Worm (Caenorhabditis elegans): ENCODE measurements around the gene rpl-16.

Gene rpl-16

DNA sequence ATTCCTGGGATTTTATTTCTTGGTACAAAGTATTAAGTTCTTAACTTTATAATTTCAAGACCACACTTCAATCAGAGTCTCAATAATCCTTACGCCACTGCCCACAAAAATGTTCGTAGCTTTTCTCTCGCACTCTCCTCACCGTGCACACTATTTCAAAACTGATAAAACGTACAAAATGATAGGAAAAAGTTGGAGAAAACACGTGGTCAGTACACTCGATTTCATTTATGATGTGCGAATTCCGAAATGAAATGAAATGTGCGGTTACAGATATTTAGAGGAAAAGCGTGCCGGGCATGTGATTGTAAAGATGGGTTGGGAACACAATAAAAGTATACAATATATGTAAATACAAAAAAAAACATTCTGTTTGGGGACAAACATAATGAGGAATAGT lies 17.0 kb upstream of the rpl-16 start:
- no peak for TF ChIP-seq nhr-77 (tag; optimal IDR thresholded peaks at IDR 0.05)
- no peak for TF ChIP-seq ztf-11 (tag; optimal IDR thresholded peaks at IDR 0.05)
- peak; percentile 95 for TF ChIP-seq pqm-1 (tag; optimal IDR thresholded peaks at IDR 0.05)
- no peak for TF ChIP-seq elt-1 (tag; optimal IDR thresholded peaks at IDR 0.05)
- TF ChIP-seq jun-1 (tag; optimal IDR thresholded peaks at IDR 0.05): peak; percentile 7
- TF ChIP-seq nhr-25 (tag; optimal IDR thresholded peaks at IDR 0.05): no peak
- no peak for TF ChIP-seq sea-2 (GFP tag; optimal IDR thresholded peaks at IDR 0.05)
- TF ChIP-seq mdl-1 (tag; optimal IDR thresholded peaks at IDR 0.05): no peak
- TF ChIP-seq pha-4 (tag; optimal IDR thresholded peaks at IDR 0.05): peak; percentile 51
- TF ChIP-seq nhr-67 (tag; optimal IDR thresholded peaks at IDR 0.05): no peak
- peak; percentile 87 for TF ChIP-seq elt-2 (tag; optimal IDR thresholded peaks at IDR 0.05)

DNA sequence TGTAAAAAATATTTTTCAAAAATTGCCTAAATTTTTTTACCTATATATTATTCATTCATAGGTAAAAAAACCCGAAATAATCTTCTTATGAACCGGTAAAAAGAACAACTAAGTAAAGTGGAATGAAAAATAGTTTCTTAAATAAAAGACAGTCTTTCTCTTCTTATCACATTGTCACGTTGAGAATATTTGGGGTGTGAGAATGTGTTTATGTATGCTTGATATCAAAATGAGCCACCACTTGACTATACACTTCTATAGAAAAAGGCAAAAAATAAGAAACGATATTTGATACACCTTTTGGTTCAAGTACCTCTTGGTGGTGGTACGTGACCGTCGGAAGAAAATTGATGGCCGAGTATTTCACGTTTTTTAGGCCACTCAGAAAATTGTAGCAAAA lies 16.1 kb upstream of the rpl-16 start, which contains the start of gene hmit-1.3:
hmit-1.3 (minus strand) TSS at position 103 of the 400 bp plus-strand sequence.
- TF ChIP-seq pqm-1 (tag; optimal IDR thresholded peaks at IDR 0.05): peak; percentile 58
- peak; percentile 58 for TF ChIP-seq elt-2 (tag; optimal IDR thresholded peaks at IDR 0.05)
- TF ChIP-seq egl-5 (tag; optimal IDR thresholded peaks at IDR 0.05): no peak
- peak; percentile 13 for TF ChIP-seq pha-4 (tag; optimal IDR thresholded peaks at IDR 0.05)

DNA sequence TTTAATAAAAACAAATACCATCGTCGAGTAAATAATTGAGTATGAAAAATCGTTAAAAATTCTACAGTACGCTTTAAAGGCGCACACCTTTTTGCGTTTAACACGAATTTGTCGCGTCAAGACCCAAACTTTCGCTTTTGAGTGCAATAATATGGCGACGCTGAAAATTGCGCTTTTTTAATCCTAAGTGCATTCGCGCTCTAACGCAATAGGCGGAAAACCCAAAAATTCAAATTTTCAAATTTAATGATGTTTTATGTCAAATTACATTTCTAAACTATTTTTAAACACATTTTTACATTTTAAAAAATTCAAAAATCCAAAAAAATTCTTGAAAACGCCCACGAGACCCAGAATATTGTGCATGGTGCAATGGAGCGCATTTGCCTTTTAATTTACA lies 8.4 kb upstream of the rpl-16 start:
- TF ChIP-seq aly-2 (tag; optimal IDR thresholded peaks at IDR 0.05) (no peak), nhr-76 (tag; optimal IDR thresholded peaks at IDR 0.05) (no peak), mdl-1 (tag; optimal IDR thresholded peaks at IDR 0.05) (no peak), R02D3.7 (tag; optimal IDR thresholded peaks at IDR 0.05) (no peak), elt-2 (tag; optimal IDR thresholded peaks at IDR 0.05) (no peak), daf-12 (tag; optimal IDR thresholded peaks at IDR 0.05) (no peak), elt-1 (tag; optimal IDR thresholded peaks at IDR 0.05) (no peak), egl-5 (tag; optimal IDR thresholded peaks at IDR 0.05) (no peak), ceh-16 (tag; optimal IDR thresholded peaks at IDR 0.05) (no peak), unc-39 (tag; optimal IDR thresholded peaks at IDR 0.05) (no peak), hmg-11 (tag; optimal IDR thresholded peaks at IDR 0.05) (no peak)

DNA sequence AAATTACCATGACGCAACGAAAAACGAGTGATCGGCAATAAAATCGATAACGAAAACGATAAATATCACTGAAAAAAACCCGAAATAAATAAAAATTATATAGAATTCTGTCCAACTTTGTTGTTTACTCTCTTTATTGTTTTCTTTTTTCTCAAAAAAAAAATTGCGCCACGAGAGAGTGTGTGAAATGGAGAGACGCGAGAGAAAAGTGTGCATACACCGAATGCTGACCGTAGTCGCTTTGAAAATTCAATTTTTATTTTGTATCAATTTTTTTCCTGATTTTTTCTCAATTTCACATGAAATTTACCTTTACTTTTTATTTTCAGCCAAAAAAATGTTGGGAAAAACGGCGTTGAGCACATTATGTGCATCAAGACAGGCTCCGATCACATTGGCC lies 6.5 kb upstream of the rpl-16 start, which contains the start of the genes M01F1.4 and mrpl-35:
M01F1.4 (minus strand) TSS at position 126 of the 400 bp plus-strand sequence.
mrpl-35 (plus strand) TSS at position 330 of the 400 bp plus-strand sequence.
- TF ChIP-seq unc-39 (tag; optimal IDR thresholded peaks at IDR 0.05): no peak
- no peak for TF ChIP-seq nhr-28 (tag; optimal IDR thresholded peaks at IDR 0.05)
- TF ChIP-seq egl-27 (tag; optimal IDR thresholded peaks at IDR 0.05): no peak
- no peak for TF ChIP-seq ztf-11 (tag; optimal IDR thresholded peaks at IDR 0.05)
- TF ChIP-seq mdl-1 (tag; optimal IDR thresholded peaks at IDR 0.05): no peak
- TF ChIP-seq R02D3.7 (tag; optimal IDR thresholded peaks at IDR 0.05): no peak
- TF ChIP-seq elt-2 (tag; optimal IDR thresholded peaks at IDR 0.05): peak; percentile 14
- no peak for TF ChIP-seq tbx-2 (tag; optimal IDR thresholded peaks at IDR 0.05)
- TF ChIP-seq elt-1 (tag; optimal IDR thresholded peaks at IDR 0.05): no peak
- TF ChIP-seq lin-15B (tag; optimal IDR thresholded peaks at IDR 0.05): peak; percentile 62
- no peak for TF ChIP-seq aly-2 (tag; optimal IDR thresholded peaks at IDR 0.05)
- TF ChIP-seq lsy-12 (tag; optimal IDR thresholded peaks at IDR 0.05): no peak
- TF ChIP-seq snpc-4 (tag; optimal IDR thresholded peaks at IDR 0.05): peak; percentile 65
- no peak for TF ChIP-seq ceh-16 (tag; optimal IDR thresholded peaks at IDR 0.05)
- TF ChIP-seq nhr-76 (tag; optimal IDR thresholded peaks at IDR 0.05): no peak
- TF ChIP-seq fkh-10 (GFP tag; optimal IDR thresholded peaks at IDR 0.05): no peak
- TF ChIP-seq nhr-12 (tag; optimal IDR thresholded peaks at IDR 0.05): no peak
- TF ChIP-seq nhr-237 (tag; optimal IDR thresholded peaks at IDR 0.05): no peak
- TF ChIP-seq nfya-1 (tag; optimal IDR thresholded peaks at IDR 0.05; ENCODE audit: insufficient read depth): peak; percentile 87
- TF ChIP-seq nhr-23 (tag; optimal IDR thresholded peaks at IDR 0.05): peak; percentile 3
- TF ChIP-seq egl-5 (tag; optimal IDR thresholded peaks at IDR 0.05): no peak
- no peak for TF ChIP-seq nhr-25 (tag; optimal IDR thresholded peaks at IDR 0.05)
- TF ChIP-seq pha-4 (tag; optimal IDR thresholded peaks at IDR 0.05): peak; percentile 95
- TF ChIP-seq skn-1 (tag; optimal IDR thresholded peaks at IDR 0.05): no peak
- no peak for TF ChIP-seq fkh-2 (tag; optimal IDR thresholded peaks at IDR 0.05)
- TF ChIP-seq ceh-9 (tag; optimal IDR thresholded peaks at IDR 0.05): no peak
- TF ChIP-seq nhr-11 (tag; optimal IDR thresholded peaks at IDR 0.05): no peak
- TF ChIP-seq ama-1 (optimal IDR thresholded peaks at IDR 0.05): no peak
- TF ChIP-seq jun-1 (tag; optimal IDR thresholded peaks at IDR 0.05): no peak
- no peak for TF ChIP-seq elt-3 (tag; optimal IDR thresholded peaks at IDR 0.05)
- TF ChIP-seq ceh-28 (tag; optimal IDR thresholded peaks at IDR 0.05): no peak
- peak; percentile 45 for TF ChIP-seq hmg-11 (tag; optimal IDR thresholded peaks at IDR 0.05)
- TF ChIP-seq ceh-82 (tag; optimal IDR thresholded peaks at IDR 0.05): no peak
- no peak for TF ChIP-seq sea-2 (GFP tag; optimal IDR thresholded peaks at IDR 0.05)
- no peak for TF ChIP-seq nhr-67 (tag; optimal IDR thresholded peaks at IDR 0.05)
- TF ChIP-seq zag-1 (tag; optimal IDR thresholded peaks at IDR 0.05): no peak
- TF ChIP-seq pqm-1 (tag; optimal IDR thresholded peaks at IDR 0.05): no peak
- no peak for TF ChIP-seq fos-1 (tag; optimal IDR thresholded peaks at IDR 0.05)
- no peak for TF ChIP-seq nhr-77 (tag; optimal IDR thresholded peaks at IDR 0.05)
- TF ChIP-seq nhr-43 (tag; optimal IDR thresholded peaks at IDR 0.05; ENCODE audit: poor library complexity, severe bottlenecking): no peak
- no peak for TF ChIP-seq unc-62 (GFP tag; optimal IDR thresholded peaks at IDR 0.05)
- no peak for TF ChIP-seq mml-1 (tag; optimal IDR thresholded peaks at IDR 0.05)
- TF ChIP-seq ztf-4 (tag; optimal IDR thresholded peaks at IDR 0.05): no peak
- peak; percentile 12 for TF ChIP-seq lin-39 (tag; optimal IDR thresholded peaks at IDR 0.05)
